Worm (Caenorhabditis elegans): Measurements from ENCODE around the gene icl-1.

DNA sequence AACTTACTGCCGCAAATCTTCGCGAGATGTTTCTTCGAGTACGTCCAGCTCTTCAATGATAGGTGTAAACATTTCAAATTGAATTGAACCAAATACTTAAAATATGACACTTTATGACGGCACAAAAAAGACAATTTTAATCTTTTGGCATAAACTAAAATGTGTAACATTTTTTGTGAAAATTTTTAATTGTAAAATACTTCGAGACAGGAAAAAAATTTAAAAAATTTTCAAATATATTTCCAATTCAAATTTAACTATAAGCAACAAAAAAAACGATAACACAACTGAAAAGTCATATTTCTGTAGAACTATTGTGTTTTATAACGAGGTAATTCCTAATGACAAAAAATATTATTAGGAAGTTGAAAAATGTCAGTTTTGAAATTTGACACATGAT is 34.1 kb upstream of the icl-1 start, which contains the start of gene C05E4.12:
- TF ChIP-seq ceh-82 (tag; optimal IDR thresholded peaks at IDR 0.05) (no peak), nhr-28 (tag; optimal IDR thresholded peaks at IDR 0.05) (no peak), aly-2 (tag; optimal IDR thresholded peaks at IDR 0.05) (no peak), ZK546.5 (tag; optimal IDR thresholded peaks at IDR 0.05) (no peak), nhr-67 (tag; optimal IDR thresholded peaks at IDR 0.05) (no peak), nhr-12 (tag; optimal IDR thresholded peaks at IDR 0.05) (no peak), nhr-237 (tag; optimal IDR thresholded peaks at IDR 0.05) (no peak), unc-62 (GFP tag; optimal IDR thresholded peaks at IDR 0.05) (no peak), lin-15B (tag; optimal IDR thresholded peaks at IDR 0.05) (no peak), tbx-2 (tag; optimal IDR thresholded peaks at IDR 0.05) (no peak), elt-3 (tag; optimal IDR thresholded peaks at IDR 0.05) (no peak), ama-1 (optimal IDR thresholded peaks at IDR 0.05) (no peak), ztf-4 (tag; optimal IDR thresholded peaks at IDR 0.05) (no peak)

All from whole organism, L3 larva.